Worm (Caenorhabditis elegans) whole organism, L1 larva: Measurements from ENCODE around the gene srh-295.

Source experiments
- aly-2 ChIP-seq: fragments of 150-350 bp; optimal IDR thresholded peaks from 2 replicates; lab custom pipeline; 2014; ENCODE audit warnings: missing biosample characterization, missing genetic modification characterization
- jun-1 ChIP-seq: fragments of 150-350 bp; optimal IDR thresholded peaks from 2 replicates; lab custom pipeline; 2014; ENCODE audit warnings: missing biosample characterization, missing genetic modification reagents, missing genetic modification characterization

DNA sequence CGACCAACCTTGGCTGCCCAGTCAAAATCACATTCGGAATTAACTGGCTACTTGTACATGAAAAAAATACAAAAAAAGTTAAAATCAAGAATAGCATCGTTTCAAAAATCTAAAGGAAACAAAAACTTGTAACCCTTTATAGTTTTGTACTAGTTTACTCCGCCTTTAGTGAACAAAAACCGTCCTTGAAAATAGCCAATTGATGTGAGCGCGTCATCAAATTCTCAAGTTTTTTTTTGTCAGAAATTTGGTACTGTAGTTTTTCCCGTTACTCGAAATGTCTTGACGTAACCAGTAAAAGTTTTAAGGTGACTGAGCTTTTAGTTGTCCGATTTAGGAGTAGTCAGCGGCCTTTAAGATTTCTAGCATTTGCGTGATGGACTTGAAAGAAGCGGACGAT is 16.9 kb downstream of the srh-295 start, which contains the start of gene C29F3.3:
- TF ChIP-seq aly-2 (tag; lab: Kevin White, UChicago), result no peak
- TF ChIP-seq jun-1, result no peak
